Worm (Caenorhabditis elegans): ENCODE results near the gene W06H8.2.

ce11 chrV:6223315-6224018 lies 16.9 kb downstream of the W06H8.2 start:
- TF ChIP-seq B0035.1 (tag; optimal IDR thresholded peaks at IDR 0.05) = no peak
- no peak for TF ChIP-seq somi-1 (GFP tag; optimal IDR thresholded peaks at IDR 0.05)
- no peak for TF ChIP-seq snpc-1.1 (tag; optimal IDR thresholded peaks at IDR 0.05; ENCODE audit: insufficient read depth)
- no peak for TF ChIP-seq ama-1 (optimal IDR thresholded peaks at IDR 0.05)
- TF ChIP-seq ama-1 (GFP tag; optimal IDR thresholded peaks at IDR 0.05) = peak in 1 of 2 experiments; percentile 42
- no peak for TF ChIP-seq ztf-28 (GFP tag; IDR thresholded peaks at IDR 0.05)
- TF ChIP-seq ccch-3 (GFP tag; optimal IDR thresholded peaks at IDR 0.05) = no peak
- TF ChIP-seq unc-62 (GFP tag; optimal IDR thresholded peaks at IDR 0.05) = no peak
- TF ChIP-seq dpff-1 (tag; optimal IDR thresholded peaks at IDR 0.05) = no peak
- no peak for TF ChIP-seq ztf-6 (GFP tag; IDR thresholded peaks at IDR 0.05)
- no peak for TF ChIP-seq madf-8 (GFP tag; conservative IDR thresholded peaks at IDR 0.05)
- no peak for TF ChIP-seq snpc-4 (GFP tag; optimal IDR thresholded peaks at IDR 0.05)
- TF ChIP-seq snpc-4 (tag; optimal IDR thresholded peaks at IDR 0.05) = no peak
- no peak for TF ChIP-seq ztf-3 (GFP tag; optimal IDR thresholded peaks at IDR 0.05)
- no peak for TF ChIP-seq madf-6 (GFP tag; IDR thresholded peaks at IDR 0.05)
- no peak for TF ChIP-seq hsf-1 (GFP tag; IDR thresholded peaks at IDR 0.05)
